Fruit fly (Drosophila melanogaster): ENCODE data around the gene r.

The r gene

dm6 chrX:16650078-16651063, 4.8 kb upstream of the r start (continued):
- no peak for TF ChIP-seq CG8089 (GFP tag; optimal IDR thresholded peaks at IDR 0.05)
- TF ChIP-seq CG5180 (GFP tag; optimal IDR thresholded peaks at IDR 0.05) = peak; percentile 2
- no peak for TF ChIP-seq Fer3 (tag; optimal IDR thresholded peaks at IDR 0.05)
- TF ChIP-seq ken (GFP tag; IDR thresholded peaks at IDR 0.05) = no peak
- no peak for TF ChIP-seq trem (tag; optimal IDR thresholded peaks at IDR 0.05)
- TF ChIP-seq so (GFP tag; IDR thresholded peaks at IDR 0.05) = peak; percentile 92
- peak; percentile 66 for TF ChIP-seq Mrtf (GFP tag; IDR thresholded peaks at IDR 0.05)
- peak in 1 of 2 experiments; percentile 11 for TF ChIP-seq chif (GFP tag; optimal IDR thresholded peaks at IDR 0.05)
- no peak for TF ChIP-seq tll (GFP tag; optimal IDR thresholded peaks at IDR 0.05)
- TF ChIP-seq unc-4 (GFP tag; IDR thresholded peaks at IDR 0.05; ENCODE audit: partially characterized antibody) = no peak
- TF ChIP-seq CG3726 (GFP tag; IDR thresholded peaks at IDR 0.05) = no peak
- no peak for TF ChIP-seq Abd-B (GFP tag; optimal IDR thresholded peaks at IDR 0.05)
- no peak for TF ChIP-seq danr (GFP tag; IDR thresholded peaks at IDR 0.05)
- no peak for TF ChIP-seq CG11398 (GFP tag; optimal IDR thresholded peaks at IDR 0.05)
- 0 out of 2 replicates have a peak, but pooled peaks have one; percentile 12 for TF ChIP-seq CG31224 (GFP tag; IDR thresholded peaks at IDR 0.05)
- no peak for TF ChIP-seq lbe (GFP tag; optimal IDR thresholded peaks at IDR 0.05)
- no peak for TF ChIP-seq ewg (GFP tag; optimal IDR thresholded peaks at IDR 0.05)
- no peak for TF ChIP-seq CG3281 (GFP tag; optimal IDR thresholded peaks at IDR 0.05)
- TF ChIP-seq CG11723 (GFP tag; optimal IDR thresholded peaks at IDR 0.05) = no peak
- peak; percentile 32 for TF ChIP-seq CG6813 (GFP tag; optimal IDR thresholded peaks at IDR 0.05)
- TF ChIP-seq tup (GFP tag; optimal IDR thresholded peaks at IDR 0.05) = no peak
- TF ChIP-seq CG17186 (GFP tag; optimal IDR thresholded peaks at IDR 0.05) = no peak
- TF ChIP-seq gfzf (GFP tag; optimal IDR thresholded peaks at IDR 0.05) = no peak
- TF ChIP-seq twi (tag; optimal IDR thresholded peaks at IDR 0.05) = no peak
- TF ChIP-seq CG15011 (GFP tag; optimal IDR thresholded peaks at IDR 0.05) = no peak
- no peak for TF ChIP-seq CG7271 (tag; optimal IDR thresholded peaks at IDR 0.05)
- TF ChIP-seq CG31388 (GFP tag; optimal IDR thresholded peaks at IDR 0.05) = no peak
- peak; percentile 5 for TF ChIP-seq fd96Cb (tag; optimal IDR thresholded peaks at IDR 0.05)
- no peak for TF ChIP-seq CG10209 (GFP tag; optimal IDR thresholded peaks at IDR 0.05)
- no peak for TF ChIP-seq CG16815 (GFP tag; optimal IDR thresholded peaks at IDR 0.05)
- no peak for TF ChIP-seq CG12744 (GFP tag; optimal IDR thresholded peaks at IDR 0.05)
- TF ChIP-seq Dad (GFP tag; optimal IDR thresholded peaks at IDR 0.05) = peak; percentile 76
- no peak for TF ChIP-seq sna (GFP tag; IDR thresholded peaks at IDR 0.05; ENCODE audit: partially characterized antibody)
- no peak for TF ChIP-seq Dip2 (GFP tag; IDR thresholded peaks at IDR 0.05)
- peak; percentile 50; the same call in 1 of the 2 replicates for TF ChIP-seq Lim3 (GFP tag; IDR thresholded peaks at IDR 0.05)
- TF ChIP-seq Camta (GFP tag; optimal IDR thresholded peaks at IDR 0.05) = peak; percentile 85
- no peak for TF ChIP-seq CG30403 (GFP tag; optimal IDR thresholded peaks at IDR 0.05)
- no peak for TF ChIP-seq hbn (GFP tag; IDR thresholded peaks at IDR 0.05; ENCODE audit: partially characterized antibody)
- TF ChIP-seq Doc3 (GFP tag; IDR thresholded peaks at IDR 0.05; ENCODE audit: partially characterized antibody) = no peak
- peak; percentile 22 for TF ChIP-seq Meics (GFP tag; optimal IDR thresholded peaks at IDR 0.05)
- TF ChIP-seq CG10366 (GFP tag; IDR thresholded peaks at IDR 0.05) = peak; percentile 85
- TF ChIP-seq CG32532 (GFP tag; IDR thresholded peaks at IDR 0.05) = no peak
- TF ChIP-seq mam (GFP tag; optimal IDR thresholded peaks at IDR 0.05) = peak; percentile 70
- TF ChIP-seq toy (GFP tag; IDR thresholded peaks at IDR 0.05) = no peak
- TF ChIP-seq ap (GFP tag; IDR thresholded peaks at IDR 0.05) = peak; percentile 69
- no peak for TF ChIP-seq CG17912 (GFP tag; optimal IDR thresholded peaks at IDR 0.05)
- TF ChIP-seq CG10147 (GFP tag; optimal IDR thresholded peaks at IDR 0.05) = no peak
- TF ChIP-seq CG17802 (tag; optimal IDR thresholded peaks at IDR 0.05) = no peak
